Fruit fly (Drosophila melanogaster): ENCODE data around the gene CG3568.

The CG3568 gene

dm6 chrX:4507121-4507520 is 35.3 kb upstream of the CG3568 start (continued):
- no peak for TF ChIP-seq CG7556 (GFP tag; optimal IDR thresholded peaks at IDR 0.05)
- peak; percentile 62 for TF ChIP-seq ac (GFP tag; optimal IDR thresholded peaks at IDR 0.05)
- no peak for TF ChIP-seq corto (GFP tag; optimal IDR thresholded peaks at IDR 0.05)
- peak; percentile 56 for TF ChIP-seq Hr3 (GFP tag; optimal IDR thresholded peaks at IDR 0.05)
- TF ChIP-seq unc-4 (GFP tag; IDR thresholded peaks at IDR 0.05; ENCODE audit: partially characterized antibody): no peak
- no peak for TF ChIP-seq CG10274 (GFP tag; optimal IDR thresholded peaks at IDR 0.05)
- TF ChIP-seq CG5245 (GFP tag; optimal IDR thresholded peaks at IDR 0.05): peak; percentile 65
- TF ChIP-seq toy (GFP tag; IDR thresholded peaks at IDR 0.05): 0 out of 2 replicates have a peak, but pooled peaks have one; percentile 10
- TF ChIP-seq Spps (tag; optimal IDR thresholded peaks at IDR 0.05): no peak
- TF ChIP-seq Nf-YC (tag; optimal IDR thresholded peaks at IDR 0.05): peak; percentile 30
- peak; percentile 53 for TF ChIP-seq CG11723 (GFP tag; optimal IDR thresholded peaks at IDR 0.05)
- TF ChIP-seq CG9797 (GFP tag; optimal IDR thresholded peaks at IDR 0.05): no peak
- TF ChIP-seq CG43689 (GFP tag; IDR thresholded peaks at IDR 0.05): 0 out of 2 replicates have a peak, but pooled peaks have one; percentile 23
- TF ChIP-seq CG3847 (GFP tag; IDR thresholded peaks at IDR 0.05): 0 out of 2 replicates have a peak, but pooled peaks have one; percentile 31
- TF ChIP-seq CG13287 (GFP tag; IDR thresholded peaks at IDR 0.05; ENCODE audit: partially characterized antibody): no peak
- TF ChIP-seq fru (optimal IDR thresholded peaks at IDR 0.05): no peak
- TF ChIP-seq MTF-1 (GFP tag; optimal IDR thresholded peaks at IDR 0.05; ENCODE audit: borderline replicate concordance): peak; percentile 77
- no peak for TF ChIP-seq Neu2 (GFP tag; optimal IDR thresholded peaks at IDR 0.05; ENCODE audit: borderline replicate concordance)
- TF ChIP-seq Side (GFP tag; optimal IDR thresholded peaks at IDR 0.05): peak; percentile 57
- TF ChIP-seq Hr39 (optimal IDR thresholded peaks at IDR 0.05): no peak
- TF ChIP-seq lilli (GFP tag; optimal IDR thresholded peaks at IDR 0.05): peak; percentile 12
- TF ChIP-seq CG2712 (tag; optimal IDR thresholded peaks at IDR 0.05): peak; percentile 46
- TF ChIP-seq mam (GFP tag; optimal IDR thresholded peaks at IDR 0.05): peak; percentile 18
- TF ChIP-seq E2f2 (GFP tag; IDR thresholded peaks at IDR 0.05): peak; percentile 41
- no peak for TF ChIP-seq Tbp (GFP tag; optimal IDR thresholded peaks at IDR 0.05)
- no peak for TF ChIP-seq wor (GFP tag; IDR thresholded peaks at IDR 0.05)
- peak; percentile 35 for TF ChIP-seq kah (GFP tag; optimal IDR thresholded peaks at IDR 0.05)
- TF ChIP-seq CG2875 (GFP tag; optimal IDR thresholded peaks at IDR 0.05): peak; percentile 77
- no peak for TF ChIP-seq CG6854 (GFP tag; optimal IDR thresholded peaks at IDR 0.05)
- TF ChIP-seq Pdp1 (GFP tag; optimal IDR thresholded peaks at IDR 0.05): peak; percentile 21 to 54
- peak; percentile 5 for TF ChIP-seq CG1792 (GFP tag; optimal IDR thresholded peaks at IDR 0.05)
- no peak; the same call in 1 of the 2 replicates for TF ChIP-seq CG9215 (GFP tag; IDR thresholded peaks at IDR 0.05)
- no peak for TF ChIP-seq crol (GFP tag; IDR thresholded peaks at IDR 0.05)
- TF ChIP-seq cad (GFP tag; optimal IDR thresholded peaks at IDR 0.05): no peak
- TF ChIP-seq CG13624 (GFP tag; optimal IDR thresholded peaks at IDR 0.05): no peak
- TF ChIP-seq stc (GFP tag; IDR thresholded peaks at IDR 0.05): no peak
- peak; percentile 14 for TF ChIP-seq Blimp-1 (GFP tag; optimal IDR thresholded peaks at IDR 0.05)
- peak; percentile 33 for TF ChIP-seq CG9437 (GFP tag; optimal IDR thresholded peaks at IDR 0.05)
- TF ChIP-seq CG3163 (GFP tag; optimal IDR thresholded peaks at IDR 0.05): peak; percentile 6
- no peak for TF ChIP-seq CG11085 (GFP tag; IDR thresholded peaks at IDR 0.05)
- no peak for TF ChIP-seq Lim3 (GFP tag; IDR thresholded peaks at IDR 0.05)
- TF ChIP-seq gfzf (GFP tag; optimal IDR thresholded peaks at IDR 0.05): no peak
- TF ChIP-seq ato (GFP tag; IDR thresholded peaks at IDR 0.05; ENCODE audit: partially characterized antibody): no peak
- no peak for TF ChIP-seq CG14860 (GFP tag; IDR thresholded peaks at IDR 0.05; ENCODE audit: partially characterized antibody)
- no peak for TF ChIP-seq row (GFP tag; IDR thresholded peaks at IDR 0.05)
- no peak; the same call in 1 of the 2 replicates for TF ChIP-seq sob (GFP tag; IDR thresholded peaks at IDR 0.05)
- TF ChIP-seq CG3281 (GFP tag; optimal IDR thresholded peaks at IDR 0.05): peak; percentile 66
- peak; percentile 67 for TF ChIP-seq shn (GFP tag; optimal IDR thresholded peaks at IDR 0.05)
- no peak for TF ChIP-seq CG7745 (tag; optimal IDR thresholded peaks at IDR 0.05)
- no peak for TF ChIP-seq oc (tag; optimal IDR thresholded peaks at IDR 0.05)
- TF ChIP-seq CG6254 (GFP tag; optimal IDR thresholded peaks at IDR 0.05): peak; percentile 46
